Fruit fly (Drosophila melanogaster) whole organism, embryonic: Measurements from ENCODE around the gene Eig71Ed.

ENCODE experiments used
- Abd-B ChIP-seq: fragments of 200-800 bp; sonication (Bioruptor generic); optimal IDR thresholded peaks from 2 replicates; lab custom pipeline; 2018; ENCODE audit warnings: missing biosample characterization, mild to moderate bottlenecking, missing genetic modification characterization, moderate library complexity
- Antp ChIP-seq: fragments of 200-800 bp; sonication (Bioruptor generic); optimal IDR thresholded peaks from 3 replicates; lab custom pipeline; 2016; ENCODE audit warnings: missing biosample characterization, missing genetic modification characterization
- CG10147 ChIP-seq: fragments of 200-800 bp; sonication (Bioruptor generic); optimal IDR thresholded peaks from 2 replicates; lab custom pipeline; 2019; ENCODE audit warnings: missing biosample characterization, mild to moderate bottlenecking, missing genetic modification characterization, moderate library complexity
- CG1024 ChIP-seq: fragments of 200-800 bp; sonication (Bioruptor generic); IDR thresholded peaks from 2 replicates; pipeline ENCODE4 v1.3.6; 2022; ENCODE audit warnings: missing biosample characterization, missing genetic modification characterization
- CG10431 ChIP-seq: fragments of 200-800 bp; sonication (Bioruptor generic); optimal IDR thresholded peaks from 3 replicates; lab custom pipeline; 2018; ENCODE audit warnings: missing biosample characterization, mild to moderate bottlenecking, missing genetic modification characterization
- CG10543 ChIP-seq: fragments of 200-800 bp; sonication (Bioruptor generic); optimal IDR thresholded peaks from 3 replicates; lab custom pipeline; 2017; ENCODE audit warnings: missing biosample characterization, mild to moderate bottlenecking, missing genetic modification characterization, moderate library complexity
- CG11093 ChIP-seq: fragments of 200-800 bp; sonication (Bioruptor generic); IDR thresholded peaks from 3 replicates; pipeline ENCODE4 v1.3.6; 2022; ENCODE audit warnings: missing biosample characterization, missing genetic modification characterization
- CG11695 ChIP-seq: fragments of 200-800 bp; sonication (Bioruptor generic); IDR thresholded peaks from 3 replicates; pipeline ENCODE4 v1.3.6; 2022; ENCODE audit warnings: missing biosample characterization, missing genetic modification characterization
- CG17361 ChIP-seq: fragments of 200-800 bp; sonication (Bioruptor generic); IDR thresholded peaks from 3 replicates; pipeline ENCODE4 v1.3.6; 2022; ENCODE audit warnings: missing biosample characterization, missing genetic modification characterization
- CG18619 ChIP-seq: fragments of 200-800 bp; sonication (Bioruptor generic); optimal IDR thresholded peaks from 3 replicates; lab custom pipeline; 2017; ENCODE audit warnings: missing biosample characterization, mild to moderate bottlenecking, missing genetic modification characterization
- CG33557 ChIP-seq: fragments of 200-800 bp; sonication (Bioruptor generic); optimal IDR thresholded peaks from 2 replicates; lab custom pipeline; 2019; ENCODE audit warnings: missing biosample characterization, mild to moderate bottlenecking, missing genetic modification characterization, moderate library complexity
- CG34422 ChIP-seq: fragments of 200-800 bp; sonication (Bioruptor generic); IDR thresholded peaks from 3 replicates; pipeline ENCODE4 v1.3.6; 2022; ENCODE audit warnings: missing biosample characterization, missing genetic modification characterization
- CG3838 ChIP-seq: fragments of 200-800 bp; sonication (Bioruptor generic); optimal IDR thresholded peaks from 3 replicates; lab custom pipeline; 2016; ENCODE audit warnings: missing biosample characterization, missing genetic modification characterization
- CG6854 ChIP-seq: fragments of 200-800 bp; sonication (Bioruptor generic); optimal IDR thresholded peaks from 3 replicates; lab custom pipeline; 2017; ENCODE audit warnings: missing biosample characterization, mild to moderate bottlenecking, missing genetic modification characterization
- CG7271 ChIP-seq: fragments of 200-800 bp; sonication (Bioruptor generic); optimal IDR thresholded peaks from 2 replicates; lab custom pipeline; 2018; ENCODE audit warnings: missing biosample characterization, mild to moderate bottlenecking, missing genetic modification characterization, moderate library complexity
- CG7745 ChIP-seq: fragments of 200-800 bp; sonication (Bioruptor generic); optimal IDR thresholded peaks from 2 replicates; lab custom pipeline; 2018; ENCODE audit warnings: missing biosample characterization, mild to moderate bottlenecking, missing genetic modification characterization, moderate library complexity
- CG8281 ChIP-seq: fragments of 200-800 bp; sonication (Bioruptor generic); optimal IDR thresholded peaks from 2 replicates; lab custom pipeline; 2018; ENCODE audit warnings: missing biosample characterization, mild to moderate bottlenecking, missing genetic modification characterization, moderate library complexity
- CG8388 ChIP-seq: fragments of 200-800 bp; sonication (Bioruptor generic); optimal IDR thresholded peaks from 2 replicates; lab custom pipeline; 2019; ENCODE audit warnings: missing biosample characterization, mild to moderate bottlenecking, missing genetic modification characterization, moderate library complexity
- Doc2 ChIP-seq: fragments of 200-800 bp; sonication (Bioruptor generic); IDR thresholded peaks from 2 replicates; pipeline ENCODE4 v1.3.6; 2022; ENCODE audit warnings: missing biosample characterization, missing genetic modification characterization
- Dref ChIP-seq: fragments of 200-800 bp; sonication (Bioruptor generic); IDR thresholded peaks from 2 replicates; pipeline ENCODE4 v1.3.6; 2022; ENCODE audit warnings: missing biosample characterization, missing genetic modification characterization
- E2f2 ChIP-seq: fragments of 200-800 bp; sonication (Bioruptor generic); IDR thresholded peaks from 2 replicates; pipeline ENCODE4 v1.3.6; 2022; ENCODE audit warnings: missing biosample characterization, missing genetic modification characterization
- Hr51 ChIP-seq, 2 experiments: fragments of 200-800 bp; sonication (Bioruptor generic); optimal IDR thresholded peaks; 2 replicates in 1 of 2; 3 replicates in 1 of 2; lab custom pipeline; 2016 to 2018; ENCODE audit warnings: missing biosample characterization in 2 of 2, missing genetic modification characterization in 2 of 2, mild to moderate bottlenecking in 1 of 2, moderate library complexity in 1 of 2
- Hsf ChIP-seq: fragments of 200-800 bp; sonication (Bioruptor generic); optimal IDR thresholded peaks from 3 replicates; lab custom pipeline; 2016; ENCODE audit warnings: missing biosample characterization, missing genetic modification characterization
- Kr ChIP-seq: fragments of 200-800 bp; sonication (Bioruptor generic); optimal IDR thresholded peaks from 2 replicates; lab custom pipeline; 2017; ENCODE audit warnings: missing biosample characterization, mild to moderate bottlenecking, missing genetic modification characterization
- Rx ChIP-seq: fragments of 200-800 bp; sonication (Bioruptor generic); IDR thresholded peaks from 2 replicates; pipeline ENCODE4 v1.3.6; 2022; ENCODE audit warnings: missing biosample characterization, missing genetic modification characterization
- Sox100B ChIP-seq: fragments of 200-800 bp; sonication (Bioruptor generic); optimal IDR thresholded peaks from 3 replicates; lab custom pipeline; 2018; ENCODE audit warnings: missing biosample characterization, mild to moderate bottlenecking, missing genetic modification characterization
- TFAM ChIP-seq: fragments of 200-800 bp; sonication (Bioruptor generic); optimal IDR thresholded peaks from 2 replicates; lab custom pipeline; 2017; ENCODE audit warnings: missing biosample characterization, missing genetic modification characterization, inconsistent platforms
- Usf ChIP-seq: fragments of 200-800 bp; sonication (Bioruptor generic); optimal IDR thresholded peaks from 2 replicates; lab custom pipeline; 2017; ENCODE audit warnings: missing genotype, missing biosample characterization, missing genetic modification characterization
- al ChIP-seq: fragments of 200-800 bp; sonication (Bioruptor generic); IDR thresholded peaks from 2 replicates; pipeline ENCODE4 v1.3.6; 2022; ENCODE audit warnings: missing biosample characterization, missing genetic modification characterization
- ato ChIP-seq: fragments of 200-800 bp; sonication (Bioruptor generic); IDR thresholded peaks from 2 replicates; pipeline ENCODE4 v1.3.6; 2022; ENCODE audit warnings: missing biosample characterization, missing genetic modification characterization; ENCODE audit not compliant: partially characterized antibody
- bcd ChIP-seq: fragments of 200-800 bp; sonication (Bioruptor generic); optimal IDR thresholded peaks from 2 replicates; lab custom pipeline; 2017; ENCODE audit warnings: missing biosample characterization, mild to moderate bottlenecking, missing genetic modification characterization
- br ChIP-seq: fragments of >200 bp; optimal IDR thresholded peaks from 2 replicates; lab custom pipeline; 2017
- cad ChIP-seq: fragments of >200 bp; optimal IDR thresholded peaks from 2 replicates; lab custom pipeline; 2017; ENCODE audit warnings: missing biosample characterization, missing genetic modification characterization
- crp ChIP-seq, 2 experiments: fragments of 200-800 bp; sonication (Bioruptor generic); optimal IDR thresholded peaks; 2 replicates in 1 of 2; 3 replicates in 1 of 2; lab custom pipeline; 2017; ENCODE audit warnings: missing biosample characterization in 2 of 2, missing genetic modification characterization in 2 of 2, mild to moderate bottlenecking in 1 of 2, moderate library complexity in 1 of 2
- ewg ChIP-seq: fragments of 200-800 bp; sonication (Bioruptor generic); optimal IDR thresholded peaks from 3 replicates; lab custom pipeline; 2017; ENCODE audit warnings: mild to moderate bottlenecking, missing biosample characterization, missing genetic modification reagents, missing genetic modification characterization
- fd3F ChIP-seq: fragments of 200-800 bp; sonication (Bioruptor generic); optimal IDR thresholded peaks from 2 replicates; lab custom pipeline; 2018; ENCODE audit warnings: missing biosample characterization, mild to moderate bottlenecking, missing genetic modification characterization, moderate library complexity
- gem ChIP-seq: fragments of 200-800 bp; sonication (Bioruptor generic); optimal IDR thresholded peaks from 2 replicates; lab custom pipeline; 2019; ENCODE audit warnings: missing biosample characterization, mild to moderate bottlenecking, missing genetic modification characterization, moderate library complexity
- ken ChIP-seq: fragments of 200-800 bp; sonication (Bioruptor generic); IDR thresholded peaks from 3 replicates; pipeline ENCODE4 v1.3.6; 2022; ENCODE audit warnings: missing biosample characterization, missing genetic modification characterization
- lbe ChIP-seq: fragments of 200-800 bp; sonication (Bioruptor generic); optimal IDR thresholded peaks from 2 replicates; lab custom pipeline; 2016; ENCODE audit warnings: missing biosample characterization, mild to moderate bottlenecking, missing genetic modification characterization
- luna ChIP-seq: fragments of 200-800 bp; sonication (Bioruptor generic); optimal IDR thresholded peaks from 2 replicates; lab custom pipeline; 2016; ENCODE audit warnings: missing biosample characterization, missing genetic modification characterization
- pb ChIP-seq: fragments of 200-800 bp; sonication (Bioruptor generic); optimal IDR thresholded peaks from 3 replicates; lab custom pipeline; 2016; ENCODE audit warnings: missing biosample characterization, missing genetic modification characterization
- pros ChIP-seq: fragments of 200-800 bp; sonication (Bioruptor generic); optimal IDR thresholded peaks from 3 replicates; lab custom pipeline; 2019; ENCODE audit warnings: missing biosample characterization, mild to moderate bottlenecking, missing genetic modification characterization, moderate library complexity
- scrt ChIP-seq: fragments of 200-800 bp; sonication (Bioruptor generic); optimal IDR thresholded peaks from 2 replicates; lab custom pipeline; 2018; ENCODE audit warnings: missing biosample characterization, mild to moderate bottlenecking, missing genetic modification characterization, moderate library complexity
- sim ChIP-seq: fragments of 200-800 bp; sonication (Bioruptor generic); IDR thresholded peaks from 2 replicates; pipeline ENCODE4 v1.3.6; 2022; ENCODE audit warnings: missing biosample characterization, missing genetic modification characterization
- sqz ChIP-seq: fragments of 200-800 bp; sonication (Bioruptor generic); optimal IDR thresholded peaks from 3 replicates; lab custom pipeline; 2018; ENCODE audit warnings: missing biosample characterization, mild to moderate bottlenecking, missing genetic modification characterization
- stc ChIP-seq: fragments of 200-800 bp; sonication (Bioruptor generic); IDR thresholded peaks from 2 replicates; pipeline ENCODE4 v1.3.6; 2022; ENCODE audit warnings: missing biosample characterization, missing genetic modification characterization
- stwl ChIP-seq: fragments of 200-800 bp; sonication (Bioruptor generic); optimal IDR thresholded peaks from 3 replicates; lab custom pipeline; 2018; ENCODE audit warnings: missing biosample characterization, mild to moderate bottlenecking, missing genetic modification characterization, moderate library complexity
- sug ChIP-seq: fragments of 200-800 bp; optimal IDR thresholded peaks from 2 replicates; lab custom pipeline; 2019; ENCODE audit warnings: missing biosample characterization, mild to moderate bottlenecking, missing genetic modification characterization, moderate library complexity
- tgo ChIP-seq: fragments of 200-800 bp; sonication (Bioruptor generic); IDR thresholded peaks from 3 replicates; pipeline ENCODE4 v1.3.6; 2022; ENCODE audit warnings: missing biosample characterization, missing genetic modification characterization
- unpg ChIP-seq: fragments of 200-800 bp; sonication (Bioruptor generic); optimal IDR thresholded peaks from 3 replicates; lab custom pipeline; 2018; ENCODE audit warnings: missing biosample characterization, mild to moderate bottlenecking, missing genetic modification characterization, moderate library complexity
- vnd ChIP-seq: fragments of 200-800 bp; sonication (Bioruptor generic); IDR thresholded peaks from 3 replicates; pipeline ENCODE4 v1.3.6; 2022; ENCODE audit warnings: missing biosample characterization, missing genetic modification characterization; ENCODE audit not compliant: partially characterized antibody
- zf30C ChIP-seq: fragments of 200-800 bp; sonication (Bioruptor generic); optimal IDR thresholded peaks from 3 replicates; lab custom pipeline; 2018; ENCODE audit warnings: missing biosample characterization, mild to moderate bottlenecking, missing genetic modification characterization

Gene Eig71Ed

dm6 chr3L:15694406-15694805 lies 42.1 kb downstream of the Eig71Ed start (continued):
- TF ChIP-seq CG6854: no peak
- no peak for TF ChIP-seq CG7271
- TF ChIP-seq tgo (GFP tag; lab: Robert Waterston, UW): no peak
- no peak for TF ChIP-seq stc (GFP tag; lab: Robert Waterston, UW)
- TF ChIP-seq Doc2 (GFP tag; lab: Robert Waterston, UW): no peak
- no peak for TF ChIP-seq Hsf (GFP tag; lab: Kevin White, UChicago)
- TF ChIP-seq vnd (GFP tag; lab: Robert Waterston, UW): no peak
- peak; percentile 21 for TF ChIP-seq sqz (GFP tag; lab: Kevin White, UChicago)
- TF ChIP-seq CG33557 (GFP tag; lab: Kevin White, UChicago): no peak
- TF ChIP-seq zf30C: no peak
- no peak for TF ChIP-seq al (GFP tag; lab: Robert Waterston, UW)
- TF ChIP-seq luna (GFP tag; lab: Kevin White, UChicago): no peak
- TF ChIP-seq Sox100B (GFP tag; lab: Kevin White, UChicago): no peak
- TF ChIP-seq sug (tag; lab: Kevin White, UChicago): no peak
- TF ChIP-seq gem (tag; lab: Kevin White, UChicago): no peak
- no peak for TF ChIP-seq Dref (GFP tag; lab: Robert Waterston, UW)
- no peak for TF ChIP-seq CG34422 (GFP tag; lab: Robert Waterston, UW)
- no peak for TF ChIP-seq Usf (GFP tag; lab: Kevin White, UChicago)
- peak; percentile 81 for TF ChIP-seq CG8388 (GFP tag; lab: Kevin White, UChicago)
- no peak for TF ChIP-seq Antp (GFP tag; lab: Kevin White, UChicago)
- TF ChIP-seq Rx: no peak
- no peak for TF ChIP-seq CG17361 (GFP tag; lab: Robert Waterston, UW)
- TF ChIP-seq Abd-B: no peak
- TF ChIP-seq CG8281: peak; percentile 7
- TF ChIP-seq CG1024 (GFP tag; lab: Robert Waterston, UW): no peak
- no peak for TF ChIP-seq ken (GFP tag; lab: Robert Waterston, UW)
- no peak for TF ChIP-seq TFAM (GFP tag; lab: Kevin White, UChicago)
- TF ChIP-seq sim (GFP tag; lab: Robert Waterston, UW): no peak
- peak in 1 of 2 experiments; percentile 7 for TF ChIP-seq Hr51 (GFP tag; optimal IDR thresholded peaks at IDR 0.05; lab: Kevin White, UChicago)
- no peak for TF ChIP-seq bcd (GFP tag; lab: Kevin White, UChicago)
- no peak for TF ChIP-seq stwl
- no peak for TF ChIP-seq CG10431 (GFP tag; lab: Kevin White, UChicago)
- no peak for TF ChIP-seq fd3F
- TF ChIP-seq cad (GFP tag; lab: Kevin White, UChicago): no peak
- no peak for TF ChIP-seq unpg (GFP tag; lab: Kevin White, UChicago)
- TF ChIP-seq CG10147 (GFP tag; lab: Kevin White, UChicago): no peak
- TF ChIP-seq Kr (GFP tag; lab: Kevin White, UChicago): no peak
- TF ChIP-seq crp (GFP tag; optimal IDR thresholded peaks at IDR 0.05; lab: Kevin White, UChicago): no peak
- TF ChIP-seq lbe (GFP tag; lab: Kevin White, UChicago): no peak
- TF ChIP-seq CG11093 (GFP tag; lab: Robert Waterston, UW): no peak
- TF ChIP-seq ato (GFP tag; lab: Robert Waterston, UW): no peak
- no peak for TF ChIP-seq pros (GFP tag; lab: Kevin White, UChicago)
- peak; percentile 5 for TF ChIP-seq CG18619 (GFP tag; lab: Kevin White, UChicago)
- no peak for TF ChIP-seq scrt (GFP tag; lab: Kevin White, UChicago)
- TF ChIP-seq br (lab: Kevin White, UChicago): no peak
- no peak for TF ChIP-seq CG11695 (GFP tag; lab: Robert Waterston, UW)
- TF ChIP-seq ewg (GFP tag; lab: Kevin White, UChicago): no peak
- TF ChIP-seq CG3838: no peak
- no peak for TF ChIP-seq pb (GFP tag; lab: Kevin White, UChicago)
- TF ChIP-seq CG10543: no peak
- no peak for TF ChIP-seq CG7745
- TF ChIP-seq E2f2 (GFP tag; lab: Robert Waterston, UW): no peak
